Worm (Caenorhabditis elegans): ENCODE results near the gene Y43F8B.29.
A peak's percentile ranks its signal among the peaks of the same experiment; 100 is the strongest.

Y43F8B.29 gene

DNA sequence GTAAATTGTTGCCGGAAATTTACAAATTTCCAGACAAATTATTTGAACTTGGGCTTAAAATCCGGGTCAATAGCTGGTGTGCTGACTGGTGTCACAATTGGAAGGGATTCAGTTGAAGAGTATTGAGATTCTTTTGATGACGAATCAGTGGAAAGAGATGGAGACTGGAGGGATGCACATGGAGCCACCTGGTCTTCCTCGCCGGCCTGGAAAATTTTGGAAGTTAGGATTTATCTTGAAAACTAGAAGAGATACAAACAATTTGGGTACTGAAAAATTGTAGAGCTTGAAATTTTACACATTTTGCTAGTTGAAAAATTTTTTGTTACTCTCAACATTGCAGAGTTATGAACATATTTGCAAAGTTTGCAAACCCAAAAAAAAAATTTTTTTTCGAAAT, 28.7 kb downstream of the Y43F8B.29 start:
- TF ChIP-seq unc-62 (GFP tag; optimal IDR thresholded peaks at IDR 0.05), result no peak

DNA sequence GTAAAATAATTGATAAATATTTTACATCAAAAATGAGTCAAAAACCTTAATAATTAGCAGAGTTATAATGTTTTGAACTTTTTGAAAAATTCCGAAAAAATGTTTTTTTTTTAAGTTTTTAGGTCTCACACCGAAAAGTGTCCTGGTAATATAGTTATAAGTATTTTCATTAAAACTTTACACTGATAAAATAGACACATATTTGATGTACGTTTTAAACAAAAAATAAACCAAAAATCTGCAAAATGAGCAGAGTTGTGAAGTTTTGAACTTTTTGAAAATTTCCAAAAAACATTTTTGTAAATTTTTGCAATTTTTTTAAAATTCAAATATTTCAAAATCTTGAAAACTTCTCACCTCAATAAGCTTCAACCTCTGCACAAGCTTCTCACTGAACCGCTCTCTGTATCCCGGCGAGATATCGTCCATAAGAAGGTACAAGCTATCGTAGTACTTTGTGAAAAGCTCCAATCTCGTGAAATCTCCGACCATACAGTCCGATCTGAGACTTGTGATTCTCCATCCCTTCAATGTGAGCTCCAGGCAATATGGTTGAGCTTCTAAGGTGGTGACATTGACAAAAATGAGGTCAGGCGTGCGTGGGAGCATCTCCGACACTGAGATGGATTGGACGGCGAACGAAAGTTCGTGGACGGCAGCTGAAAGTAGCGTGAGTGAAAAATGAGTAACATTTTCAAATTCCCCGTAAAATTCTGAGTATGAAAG, 29.4 kb downstream of the Y43F8B.29 start:
- no peak for TF ChIP-seq unc-62 (GFP tag; optimal IDR thresholded peaks at IDR 0.05)

DNA sequence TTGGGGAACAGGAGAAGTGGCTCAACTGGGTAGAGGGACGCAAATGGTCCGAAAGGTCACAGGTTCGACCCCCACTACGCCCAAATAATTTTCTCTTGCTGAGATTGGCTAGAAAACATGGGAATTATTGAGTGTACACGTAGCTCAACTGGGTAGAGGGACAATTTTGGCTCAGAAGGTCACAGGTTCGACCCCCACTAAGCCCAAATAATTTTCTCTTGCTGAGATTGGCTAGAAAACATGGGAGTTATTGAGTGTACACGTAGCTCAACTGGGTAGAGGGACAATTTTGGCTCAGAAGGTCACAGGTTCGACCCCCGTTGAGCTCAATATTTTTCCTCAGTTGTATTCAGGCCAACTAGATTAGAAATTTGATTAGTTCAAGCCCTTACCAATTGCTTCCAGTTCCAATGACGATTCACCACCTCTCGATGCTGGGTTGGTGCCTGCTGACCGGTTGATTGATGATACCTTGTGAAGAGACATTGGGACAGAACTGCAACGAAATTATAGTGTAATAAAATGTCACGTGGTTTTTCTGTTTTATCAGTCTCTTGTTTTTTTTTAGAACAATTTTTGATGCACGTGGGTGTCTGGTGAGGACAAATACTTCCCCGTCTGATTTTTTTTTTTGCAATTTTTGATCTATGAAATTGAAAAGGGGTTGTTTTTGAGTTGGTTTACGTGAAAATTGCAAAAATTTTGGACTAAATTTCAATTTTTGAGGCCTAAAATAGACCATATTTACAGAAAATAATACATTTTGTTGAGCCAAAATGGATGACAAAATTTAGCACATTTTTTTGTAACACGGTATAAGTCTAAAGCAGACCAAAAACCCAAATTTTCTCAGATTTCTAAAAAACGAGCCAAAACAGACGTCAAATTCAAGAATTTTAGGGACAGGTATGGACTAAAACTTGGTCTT, 30.2 kb downstream of the Y43F8B.29 start:
- TF ChIP-seq unc-62 (GFP tag; optimal IDR thresholded peaks at IDR 0.05), result no peak

DNA sequence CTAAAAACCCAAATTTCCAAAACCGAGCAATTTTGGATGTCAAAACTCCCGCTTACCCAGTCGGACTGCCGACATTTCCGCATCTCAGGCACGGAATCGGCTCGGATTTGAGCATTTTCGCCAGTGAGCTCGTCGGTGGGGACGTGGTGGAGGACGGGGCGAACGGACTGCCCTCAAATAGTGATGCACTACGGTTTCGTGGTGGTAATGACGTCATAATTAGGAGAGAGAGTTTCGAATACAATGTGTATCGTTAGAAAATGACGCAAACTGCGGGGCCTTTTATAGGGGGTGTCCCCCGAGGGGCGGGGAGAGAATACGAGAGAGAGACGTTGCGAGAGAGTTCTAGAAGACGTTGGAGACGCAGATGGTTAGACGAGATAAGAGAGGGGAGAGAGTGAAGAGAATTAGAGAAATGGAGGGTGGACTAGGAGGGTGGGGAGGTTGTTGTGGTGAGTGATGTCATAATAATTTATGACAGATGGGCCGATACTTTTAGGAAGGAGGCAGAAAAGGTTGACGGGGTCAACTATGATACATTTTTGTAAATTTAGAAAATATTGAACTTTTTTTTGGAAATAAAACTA, 31.2 kb downstream of the Y43F8B.29 start:
- TF ChIP-seq unc-62 (GFP tag; optimal IDR thresholded peaks at IDR 0.05), result peak; percentile 44

DNA sequence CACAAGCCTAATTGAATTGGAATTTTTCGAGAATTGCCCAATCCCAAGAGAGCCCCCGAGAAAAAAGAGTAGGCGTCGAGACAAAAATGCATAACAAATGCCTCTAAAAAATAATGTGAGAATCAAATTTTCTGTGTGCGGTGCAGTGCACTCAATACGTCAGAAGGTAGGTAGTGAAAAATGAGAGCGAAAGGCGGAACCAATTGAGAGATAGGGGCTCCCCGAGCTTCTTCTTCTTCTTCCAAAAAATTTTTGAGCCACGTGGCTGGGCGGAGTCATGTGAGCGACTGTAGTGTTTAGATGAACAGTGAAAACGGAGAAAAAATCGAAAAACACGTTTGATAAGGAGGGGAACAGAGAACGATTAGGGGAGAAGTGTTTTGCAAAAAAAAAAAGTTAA, 33.2 kb downstream of the Y43F8B.29 start:
- TF ChIP-seq unc-62 (GFP tag; optimal IDR thresholded peaks at IDR 0.05), result no peak

DNA sequence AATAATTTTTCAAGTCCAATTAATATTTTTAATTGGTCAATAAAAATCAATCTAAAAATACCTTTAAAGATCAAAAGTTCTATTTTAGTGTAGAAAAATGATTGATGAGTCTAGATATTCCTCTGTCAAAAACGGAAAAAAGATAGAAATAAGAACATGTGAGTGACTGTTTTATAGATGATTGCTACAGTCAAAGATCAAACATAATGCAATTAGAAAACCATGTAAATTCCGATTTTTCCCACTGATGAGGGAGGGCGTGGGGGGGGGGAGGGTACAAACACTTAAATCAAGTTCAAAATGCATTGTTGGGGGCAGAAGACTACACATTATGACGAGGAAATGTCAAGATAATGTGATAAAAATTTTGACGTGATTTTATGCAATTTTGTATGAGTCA, 34.8 kb downstream of the Y43F8B.29 start:
- no peak for TF ChIP-seq unc-62 (GFP tag; optimal IDR thresholded peaks at IDR 0.05)

DNA sequence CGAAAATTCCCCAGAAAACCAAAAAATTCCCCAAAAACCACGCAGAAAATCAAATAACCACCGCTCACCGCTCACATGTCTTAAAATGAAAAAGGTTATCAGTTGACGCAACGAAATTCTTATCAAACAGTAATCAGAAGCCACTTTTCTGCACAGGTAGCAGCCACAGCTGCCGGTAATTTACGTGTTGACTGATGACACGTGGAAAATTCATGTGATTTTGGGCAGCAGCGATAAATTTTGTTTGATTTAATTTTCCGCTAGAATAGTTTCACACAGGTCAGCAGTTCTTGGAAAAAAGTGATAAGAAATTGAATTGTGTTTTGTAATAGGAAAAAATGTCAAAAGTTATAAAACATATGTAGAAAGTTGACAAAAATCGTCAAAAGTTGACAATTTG, 36.2 kb downstream of the Y43F8B.29 start:
- no peak for TF ChIP-seq unc-62 (GFP tag; optimal IDR thresholded peaks at IDR 0.05)

DNA sequence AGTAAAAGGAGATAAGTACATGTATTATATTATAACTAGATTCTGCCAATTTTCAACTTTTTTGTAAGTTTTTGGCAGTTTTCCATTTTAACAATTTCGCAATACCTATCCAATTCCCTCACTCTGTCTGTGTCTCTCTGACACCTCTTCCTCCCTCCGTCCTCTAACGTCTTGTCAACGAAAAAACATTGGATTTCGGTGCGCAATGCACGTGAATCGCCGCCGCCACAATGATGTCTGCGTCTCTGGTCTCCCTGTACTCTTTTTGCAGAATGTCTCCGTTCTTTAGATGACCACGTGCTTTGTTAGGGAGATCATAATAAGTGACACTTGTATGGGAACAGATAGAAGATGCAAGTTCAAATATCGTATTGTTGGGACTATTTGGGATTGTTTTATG, 37.8 kb downstream of the Y43F8B.29 start:
- no peak for TF ChIP-seq unc-62 (GFP tag; optimal IDR thresholded peaks at IDR 0.05)

DNA sequence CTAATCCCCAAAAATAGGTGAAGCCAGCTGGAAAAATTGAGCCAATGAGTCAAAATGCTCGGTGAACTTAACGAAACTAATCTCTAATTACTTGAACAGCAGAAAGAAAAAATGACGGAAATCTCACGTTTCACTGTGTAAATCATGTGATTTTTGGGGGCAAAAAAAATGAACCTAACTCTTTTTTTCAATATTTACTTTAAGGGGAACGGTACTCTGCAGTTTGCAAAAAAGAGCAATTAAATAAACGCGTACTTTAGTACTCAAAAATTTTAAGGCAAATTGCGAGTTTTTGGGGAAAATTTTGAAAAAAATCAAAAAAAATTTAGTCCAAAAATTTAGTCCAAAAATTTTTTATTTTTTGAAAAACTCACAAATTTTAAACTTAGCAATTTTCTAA, 39.6 kb downstream of the Y43F8B.29 start:
- TF ChIP-seq unc-62 (GFP tag; optimal IDR thresholded peaks at IDR 0.05), result no peak

DNA sequence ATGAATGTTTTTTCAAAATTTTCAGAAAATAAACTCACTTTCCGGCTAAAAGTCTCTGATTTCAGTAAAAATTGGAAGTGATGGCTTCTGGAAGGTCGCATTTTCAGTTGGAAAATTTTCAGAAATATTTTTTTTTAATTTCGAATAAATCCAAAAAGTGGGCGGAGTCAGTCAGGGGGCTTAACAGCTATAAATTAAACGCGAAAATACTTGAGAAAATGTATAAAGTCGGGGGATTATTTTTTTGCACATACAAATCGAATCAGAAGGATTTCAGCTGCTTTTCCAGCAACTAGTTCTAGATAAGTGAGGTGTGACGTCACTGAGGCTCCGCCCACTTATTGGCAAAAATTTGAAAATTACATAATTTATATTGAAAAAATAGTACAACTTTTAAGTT, 41.6 kb downstream of the Y43F8B.29 start, which contains the start of gene Y43F8B.2:
Gene Y43F8B.2 (minus strand): TSS at position 101 of the 400 bp plus-strand sequence.
- no peak for TF ChIP-seq unc-62 (GFP tag; optimal IDR thresholded peaks at IDR 0.05)

DNA sequence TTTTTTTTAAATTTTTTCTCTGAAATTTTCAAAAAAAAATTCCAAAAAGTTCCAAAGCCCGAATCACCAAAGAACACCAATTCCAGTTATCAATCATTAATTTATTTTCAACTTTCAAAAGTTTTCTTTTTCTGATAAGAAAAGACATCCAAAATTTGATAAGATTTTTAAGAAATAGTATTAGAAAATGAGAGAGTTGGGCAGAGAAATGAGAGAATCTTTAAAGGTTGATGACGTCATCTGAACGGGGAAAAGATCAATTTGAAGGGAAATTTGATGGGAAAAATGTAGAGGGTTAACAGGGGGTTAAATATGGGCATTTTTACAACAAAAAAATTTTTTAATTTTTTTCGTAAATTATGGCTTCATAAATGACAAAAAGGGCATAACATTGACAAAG, 42.1 kb downstream of the Y43F8B.29 start:
- TF ChIP-seq unc-62 (GFP tag; optimal IDR thresholded peaks at IDR 0.05), result no peak

DNA sequence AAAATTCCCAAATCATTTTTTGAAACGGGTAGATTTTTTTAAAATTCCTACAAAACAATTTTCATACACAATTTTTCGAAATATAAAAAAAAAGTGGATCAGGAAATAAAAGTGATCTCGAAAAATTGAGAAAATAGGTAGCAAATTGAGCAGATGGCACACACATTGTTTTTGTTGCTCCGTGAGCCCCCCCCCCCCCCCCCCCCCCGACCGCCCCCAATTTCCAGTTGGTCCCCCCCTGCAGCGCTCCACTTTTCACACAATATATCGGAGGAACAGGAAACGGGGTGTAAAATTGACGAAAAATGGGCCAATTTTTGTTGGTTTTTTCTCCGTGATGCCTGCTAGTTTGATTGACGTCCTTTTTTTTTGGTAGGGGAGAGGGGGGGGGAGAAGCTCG, 49.5 kb downstream of the Y43F8B.29 start:
- TF ChIP-seq unc-62 (GFP tag; optimal IDR thresholded peaks at IDR 0.05), result no peak

All from whole organism, dauer.